Worm (Caenorhabditis elegans) whole organism, L2 larva: ENCODE measurements around the gene nhr-8.

ENCODE experiments used
- C34F6.9 ChIP-seq: fragments of 150-350 bp; optimal IDR thresholded peaks from 2 replicates; lab custom pipeline; 2014; ENCODE audit warnings: missing biosample characterization, missing genetic modification characterization
- F13H6.1 ChIP-seq: sonication (generic microtip); optimal IDR thresholded peaks from 2 replicates; lab custom pipeline; 2016; ENCODE audit warnings: missing genetic modification characterization, missing compliant biosample characterization
- R02D3.7 ChIP-seq: fragments of 150-350 bp; optimal IDR thresholded peaks from 2 replicates; lab custom pipeline; 2014; ENCODE audit warnings: missing biosample characterization, missing genetic modification characterization
- Y55F3AM.14 ChIP-seq: fragments of 200-800 bp; sonication (Bioruptor generic); optimal IDR thresholded peaks from 2 replicates; lab custom pipeline; 2018; ENCODE audit warnings: mild to moderate bottlenecking, missing genetic modification characterization, missing compliant biosample characterization
- ZK546.5 ChIP-seq: sonication (generic microtip); optimal IDR thresholded peaks from 2 replicates; lab custom pipeline; 2017; ENCODE audit warnings: missing biosample characterization, missing genetic modification characterization
- aly-2 ChIP-seq: fragments of 150-350 bp; optimal IDR thresholded peaks from 2 replicates; lab custom pipeline; 2014; ENCODE audit warnings: missing biosample characterization, missing genetic modification characterization
- ama-1 ChIP-seq: fragments of 150-350 bp; optimal IDR thresholded peaks from 2 replicates; lab custom pipeline; 2018; ENCODE audit warnings: inconsistent platforms
- ceh-16 ChIP-seq: fragments of 150-350 bp; optimal IDR thresholded peaks from 2 replicates; lab custom pipeline; 2014; ENCODE audit warnings: missing biosample characterization, missing genetic modification characterization
- crh-2 ChIP-seq: sonication (generic microtip); optimal IDR thresholded peaks from 2 replicates; lab custom pipeline; 2017; ENCODE audit warnings: missing biosample characterization, missing genetic modification characterization
- dmd-4 ChIP-seq: sonication (generic microtip); optimal IDR thresholded peaks from 2 replicates; lab custom pipeline; 2017; ENCODE audit warnings: missing biosample characterization, missing genetic modification characterization
- egl-27 ChIP-seq: sonication (generic microtip); optimal IDR thresholded peaks from 3 replicates; lab custom pipeline; 2017; ENCODE audit warnings: missing biosample characterization, missing genetic modification reagents, missing genetic modification characterization
- elt-3 ChIP-seq: sonication (generic microtip); optimal IDR thresholded peaks from 2 replicates; lab custom pipeline; 2017; ENCODE audit warnings: missing biosample characterization, missing genetic modification characterization
- fos-1 ChIP-seq: fragments of 150-350 bp; optimal IDR thresholded peaks from 2 replicates; lab custom pipeline; 2014; ENCODE audit warnings: missing biosample characterization, missing genetic modification characterization
- gmeb-1 ChIP-seq: fragments of 150-350 bp; optimal IDR thresholded peaks from 2 replicates; lab custom pipeline; 2014; ENCODE audit warnings: missing biosample characterization, missing genetic modification characterization
- lin-11 ChIP-seq: fragments of 150-350 bp; sonication (generic microtip); optimal IDR thresholded peaks from 2 replicates; lab custom pipeline; 2014; ENCODE audit warnings: missing biosample characterization, missing genetic modification characterization, inconsistent platforms, mixed read lengths
- lin-13 ChIP-seq: fragments of 150-350 bp; optimal IDR thresholded peaks from 2 replicates; lab custom pipeline; 2014; ENCODE audit warnings: missing biosample characterization, missing genetic modification reagents, missing genetic modification characterization
- lsy-2 ChIP-seq, 2 experiments: fragments of 150-350 bp in 1 of 2; sonication (generic microtip) in 1 of 2; optimal IDR thresholded peaks; 2 replicates each; lab custom pipeline; 2014 to 2017; ENCODE audit warnings: missing biosample characterization in 2 of 2, missing genetic modification characterization in 2 of 2
- mab-5 ChIP-seq: fragments of 150-350 bp; optimal IDR thresholded peaks from 2 replicates; lab custom pipeline; 2014; ENCODE audit warnings: missing biosample characterization, missing genetic modification characterization
- mdl-1 ChIP-seq, 2 experiments: fragments of 150-350 bp in 1 of 2; sonication (generic microtip) in 1 of 2; optimal IDR thresholded peaks; 2 replicates each; lab custom pipeline; 2017; ENCODE audit warnings: missing biosample characterization in 2 of 2, missing genetic modification characterization in 2 of 2
- nhr-11 ChIP-seq: fragments of 150-350 bp; optimal IDR thresholded peaks from 2 replicates; lab custom pipeline; 2014; ENCODE audit warnings: missing biosample characterization, missing genetic modification characterization
- nhr-129 ChIP-seq: fragments of 150-350 bp; optimal IDR thresholded peaks from 2 replicates; lab custom pipeline; 2014; ENCODE audit warnings: missing biosample characterization, missing genetic modification characterization
- nhr-21 ChIP-seq: fragments of 150-350 bp; optimal IDR thresholded peaks from 2 replicates; lab custom pipeline; 2014; ENCODE audit warnings: missing biosample characterization, missing genetic modification characterization
- nhr-23 ChIP-seq: fragments of 150-350 bp; optimal IDR thresholded peaks from 2 replicates; lab custom pipeline; 2014; ENCODE audit warnings: missing biosample characterization, missing genetic modification reagents, missing genetic modification characterization
- nhr-25 ChIP-seq: fragments of 150-350 bp; sonication (generic microtip); optimal IDR thresholded peaks from 3 replicates; lab custom pipeline; 2014; ENCODE audit warnings: missing biosample characterization, missing genetic modification characterization
- nhr-77 ChIP-seq: fragments of 150-350 bp; optimal IDR thresholded peaks from 2 replicates; lab custom pipeline; 2014; ENCODE audit warnings: missing biosample characterization, missing genetic modification characterization
- peb-1 ChIP-seq: fragments of 150-350 bp; optimal IDR thresholded peaks from 2 replicates; lab custom pipeline; 2014; ENCODE audit warnings: missing biosample characterization, missing genetic modification characterization
- sma-3 ChIP-seq: sonication (generic microtip); optimal IDR thresholded peaks from 2 replicates; lab custom pipeline; 2016; ENCODE audit warnings: missing genetic modification reagents, missing genetic modification characterization, missing compliant biosample characterization
- sma-9 ChIP-seq, 2 experiments: fragments of 150-350 bp in 1 of 2; sonication (generic microtip) in 1 of 2; optimal IDR thresholded peaks; 2 replicates each; lab custom pipeline; 2014 to 2016; ENCODE audit warnings: missing genetic modification characterization in 2 of 2, mild to moderate bottlenecking in 1 of 2, missing biosample characterization in 1 of 2, missing compliant biosample characterization in 1 of 2, missing genetic modification reagents in 1 of 2, moderate library complexity in 1 of 2
- snpc-4 ChIP-seq: fragments of 150-350 bp; optimal IDR thresholded peaks from 2 replicates; lab custom pipeline; 2014; ENCODE audit warnings: missing biosample characterization, missing genetic modification characterization
- unc-39 ChIP-seq: fragments of 150-350 bp; optimal IDR thresholded peaks from 2 replicates; lab custom pipeline; 2014; ENCODE audit warnings: missing biosample characterization, missing genetic modification characterization
- unc-55 ChIP-seq: fragments of 150-350 bp; sonication (generic microtip); optimal IDR thresholded peaks from 3 replicates; lab custom pipeline; 2014; ENCODE audit warnings: missing biosample characterization, missing genetic modification reagents, missing genetic modification characterization
- unc-62 ChIP-seq: fragments of 150-350 bp; optimal IDR thresholded peaks from 2 replicates; lab custom pipeline; 2014; ENCODE audit warnings: missing biosample characterization, missing genetic modification reagents, missing genetic modification characterization
- zag-1 ChIP-seq: fragments of 150-350 bp; optimal IDR thresholded peaks from 2 replicates; lab custom pipeline; 2014; ENCODE audit warnings: missing biosample characterization, missing genetic modification characterization
- ztf-1 ChIP-seq: fragments of 200-800 bp; sonication (Bioruptor generic); conservative IDR thresholded peaks from 2 replicates; pipeline ENCODE4 v1.3.6; 2022; ENCODE audit warnings: missing genetic modification characterization, missing compliant biosample characterization
- ztf-11 ChIP-seq: sonication (generic microtip); optimal IDR thresholded peaks from 2 replicates; lab custom pipeline; 2017; ENCODE audit warnings: missing biosample characterization, missing genetic modification characterization
- ztf-4 ChIP-seq: fragments of 150-350 bp; optimal IDR thresholded peaks from 2 replicates; lab custom pipeline; 2014; ENCODE audit warnings: missing biosample characterization, missing genetic modification characterization

The nhr-8 gene

DNA sequence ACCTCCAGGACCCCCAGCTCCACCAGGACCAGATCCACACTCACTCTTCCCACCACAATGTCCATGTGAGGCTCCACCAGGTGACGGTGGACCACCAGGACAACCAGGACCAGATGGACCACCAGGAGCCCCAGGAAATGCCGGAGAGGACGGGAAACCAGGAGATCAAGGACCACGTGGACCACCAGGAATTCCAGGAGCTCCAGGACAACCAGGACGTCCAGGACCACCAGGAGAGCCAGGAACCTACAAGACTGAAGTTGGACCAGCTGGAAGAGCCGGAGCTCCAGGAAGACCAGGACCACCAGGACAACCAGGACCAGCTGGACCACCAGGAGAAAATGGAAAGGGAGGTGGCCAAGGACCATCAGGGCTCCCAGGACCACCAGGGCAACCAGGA is 43.3 kb downstream of the nhr-8 start:
- TF ChIP-seq lin-13 (GFP tag; lab: Kevin White, UChicago), result no peak
- no peak for TF ChIP-seq nhr-129
- no peak for TF ChIP-seq nhr-25 (tag; lab: Kevin White, UChicago)
- TF ChIP-seq crh-2 (tag; lab: Kevin White, UChicago), result no peak
- TF ChIP-seq F13H6.1, result no peak
- no peak for TF ChIP-seq nhr-23
- TF ChIP-seq nhr-77, result no peak
- TF ChIP-seq nhr-11 (tag; lab: Kevin White, UChicago), result no peak
- no peak for TF ChIP-seq ztf-1
- TF ChIP-seq gmeb-1 (tag; lab: Kevin White, UChicago), result no peak
- no peak for TF ChIP-seq unc-55 (GFP tag; lab: Kevin White, UChicago)
- TF ChIP-seq C34F6.9 (tag; lab: Kevin White, UChicago), result no peak
- no peak for TF ChIP-seq sma-9 (GFP tag; optimal IDR thresholded peaks at IDR 0.05; lab: Kevin White, UChicago)
- TF ChIP-seq sma-9 (tag; optimal IDR thresholded peaks at IDR 0.05; lab: Kevin White, UChicago), result no peak
- no peak for TF ChIP-seq egl-27
- no peak for TF ChIP-seq lsy-2 (tag; optimal IDR thresholded peaks at IDR 0.05; lab: Kevin White, UChicago)

DNA sequence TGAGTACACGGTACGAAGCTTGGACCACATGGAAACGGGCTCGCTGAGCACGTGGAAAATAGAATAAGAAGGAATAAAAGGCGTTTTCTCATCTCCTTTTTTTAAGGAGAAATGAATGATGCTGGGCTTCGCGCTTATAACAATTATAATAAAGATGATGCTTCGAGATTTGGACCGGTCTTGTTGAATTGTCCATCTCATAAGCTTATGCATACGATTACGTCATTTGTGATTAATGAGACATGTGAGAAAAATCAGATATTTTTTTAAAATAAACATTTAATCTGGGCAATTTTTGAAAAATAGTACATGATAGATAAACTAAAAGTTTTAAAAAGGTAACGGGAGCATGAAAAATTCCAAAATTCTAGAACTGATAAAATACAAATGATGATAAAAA is 46.5 kb downstream of the nhr-8 start, which contains the start of gene C46A5.4:
Gene C46A5.4 (minus strand): TSS at position 101 of the 400 bp plus-strand sequence.
- no peak for TF ChIP-seq ZK546.5
- TF ChIP-seq unc-39 (tag; lab: Kevin White, UChicago), result no peak
- no peak for TF ChIP-seq elt-3 (tag; lab: Kevin White, UChicago)
- no peak for TF ChIP-seq nhr-21 (tag; lab: Kevin White, UChicago)
- no peak for TF ChIP-seq aly-2 (tag; lab: Kevin White, UChicago)
- TF ChIP-seq fos-1 (tag; lab: Kevin White, UChicago), result no peak
- no peak for TF ChIP-seq gmeb-1 (tag; lab: Kevin White, UChicago)
- TF ChIP-seq mab-5 (tag; lab: Kevin White, UChicago), result no peak
- TF ChIP-seq nhr-11 (tag; lab: Kevin White, UChicago), result no peak

DNA sequence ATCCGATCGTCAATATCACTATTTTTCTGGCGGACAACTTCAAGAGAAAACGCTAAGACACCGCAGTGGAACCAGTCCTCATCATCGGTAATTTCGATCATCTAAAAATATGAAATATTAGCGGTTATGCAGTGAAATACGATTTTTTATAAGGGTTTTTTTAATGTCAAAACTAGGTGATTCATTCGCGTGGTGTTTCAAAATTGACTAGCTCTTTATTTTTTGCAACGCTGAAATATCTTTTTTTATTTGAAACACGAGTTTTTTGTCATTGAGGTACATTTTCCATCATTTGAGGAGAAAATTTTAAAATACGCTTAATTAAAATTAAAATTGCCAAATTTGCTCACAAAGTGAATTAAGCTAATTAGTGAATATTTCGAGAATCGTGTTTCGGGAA is 48.7 kb downstream of the nhr-8 start, which contains the start of gene dsb-3:
Gene dsb-3 (minus strand): TSS at position 101 of the 400 bp plus-strand sequence.
- TF ChIP-seq snpc-4 (no peak), peb-1 (no peak), ztf-11 (tag; lab: Kevin White, UChicago) (no peak), unc-55 (GFP tag; lab: Kevin White, UChicago) (no peak), unc-62 (no peak), aly-2 (tag; lab: Kevin White, UChicago) (no peak), F13H6.1 (no peak)
- TF ChIP-seq, all 48 proteins: peak for 0

- TF ChIP-seq mab-5 (tag; lab: Kevin White, UChicago) (no peak), nhr-11 (tag; lab: Kevin White, UChicago) (no peak), Y55F3AM.14 (GFP tag; lab: Kevin White, UChicago) (no peak), nhr-77 (no peak), sma-3 (no peak), dmd-4 (tag; lab: Kevin White, UChicago) (no peak), lsy-2 (tag; optimal IDR thresholded peaks at IDR 0.05; lab: Kevin White, UChicago) (no peak), R02D3.7 (tag; lab: Kevin White, UChicago) (no peak), lin-11 (tag; lab: Kevin White, UChicago) (no peak), ztf-4 (tag; lab: Kevin White, UChicago) (no peak), crh-2 (tag; lab: Kevin White, UChicago) (no peak), aly-2 (tag; lab: Kevin White, UChicago) (no peak), zag-1 (tag; lab: Kevin White, UChicago) (no peak), ceh-16 (no peak), ZK546.5 (no peak), mdl-1 (tag; optimal IDR thresholded peaks at IDR 0.05; lab: Kevin White, UChicago) (no peak), lin-13 (GFP tag; lab: Kevin White, UChicago) (no peak), unc-62 (no peak)
These were observed 49.3 kb downstream of the nhr-8 start, which contains the start of gene del-7 for ce11 chrIV:7760117-7760516. Gene del-7, plus strand, starts transcription at chrIV:7760417.

DNA sequence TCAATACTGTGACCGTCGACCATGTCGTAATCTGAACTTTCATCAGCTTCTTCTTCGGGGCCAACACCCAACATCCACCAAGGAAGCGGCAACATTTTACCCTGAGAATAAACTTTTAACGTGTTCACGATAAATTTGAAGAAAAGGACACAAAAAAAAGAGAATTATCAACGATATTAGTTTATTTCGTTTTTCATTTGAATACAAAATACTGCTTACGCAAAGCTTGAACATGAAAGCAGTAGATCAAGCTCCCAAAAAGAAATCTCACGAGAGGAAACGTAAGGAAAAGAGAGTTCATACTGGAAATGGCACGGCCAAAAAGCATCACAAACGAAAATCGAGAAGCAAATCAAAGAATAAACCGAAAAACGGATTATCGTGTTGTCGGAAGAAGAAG is 53.0 kb downstream of the nhr-8 start, which contains the start of the genes C46A5.6 and C46A5.1:
Gene C46A5.6 (minus strand): TSS at position 101 of the 400 bp plus-strand sequence.
Gene C46A5.1 (plus strand): TSS at position 184 of the 400 bp plus-strand sequence.
- TF ChIP-seq peb-1, result no peak
- no peak for TF ChIP-seq ama-1
